Worm (Caenorhabditis elegans): ENCODE results near the gene srz-103.

srz-103 gene

ce11 chrV:16679237-16679636 lies at the start of gene srz-103:
TSS of gene srz-103 (minus strand) at chrV:16679337.
- TF ChIP-seq hmbx-1 (tag; optimal IDR thresholded peaks at IDR 0.05) (no peak), hmg-4 (GFP tag; optimal IDR thresholded peaks at IDR 0.05) (no peak), F13C5.2 (tag; optimal IDR thresholded peaks at IDR 0.05) (no peak), ama-1 (optimal IDR thresholded peaks at IDR 0.05) (no peak), tbx-11 (GFP tag; IDR thresholded peaks at IDR 0.05) (no peak)

- TF ChIP-seq B0310.2 (tag; optimal IDR thresholded peaks at IDR 0.05) (no peak), ceh-13 (GFP tag; optimal IDR thresholded peaks at IDR 0.05) (no peak), hmg-4 (GFP tag; optimal IDR thresholded peaks at IDR 0.05) (no peak)
Measured at ce11 chrV:16728431-16728830, 49.3 kb upstream of the srz-103 start, which contains the start of gene fbxa-127. TSS of gene fbxa-127 (plus strand) at chrV:16728731.

DNA sequence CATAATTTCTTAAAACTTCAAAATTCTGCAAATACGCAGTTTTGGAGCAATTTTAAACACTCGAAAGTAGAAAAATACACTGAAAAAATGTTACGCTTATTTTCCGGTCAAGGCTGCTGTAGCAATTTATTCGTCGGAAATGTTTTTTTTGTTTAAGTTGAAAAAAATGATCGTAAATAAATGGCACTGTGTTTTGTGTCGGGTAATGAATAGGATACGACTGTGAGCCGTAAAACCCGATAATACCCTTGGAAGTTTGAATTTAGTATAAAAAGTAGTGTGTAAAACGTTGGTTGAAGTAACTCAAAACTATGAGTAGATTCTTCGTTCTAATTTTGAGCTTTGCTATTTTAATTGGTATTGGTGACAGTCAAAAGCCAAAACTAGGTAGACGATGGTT lies 47.8 kb upstream of the srz-103 start, which contains the start of gene T25E12.14:
Gene T25E12.14, plus strand, starts transcription at position 301 of the 400 bp plus-strand sequence.
- no peak for TF ChIP-seq ceh-13 (GFP tag; optimal IDR thresholded peaks at IDR 0.05)
- TF ChIP-seq sea-1 (GFP tag; conservative IDR thresholded peaks at IDR 0.05), result no peak
- TF ChIP-seq F13C5.2 (tag; optimal IDR thresholded peaks at IDR 0.05), result no peak
- no peak for TF ChIP-seq aly-1 (tag; optimal IDR thresholded peaks at IDR 0.05)
- no peak for TF ChIP-seq pes-1 (GFP tag; IDR thresholded peaks at IDR 0.05)
- TF ChIP-seq hmg-4 (GFP tag; optimal IDR thresholded peaks at IDR 0.05), result no peak
- TF ChIP-seq ama-1 (optimal IDR thresholded peaks at IDR 0.05), result no peak
- TF ChIP-seq tra-4 (tag; optimal IDR thresholded peaks at IDR 0.05), result no peak

ce11 chrV:16725955-16726354 lies 46.8 kb upstream of the srz-103 start:
- TF ChIP-seq ceh-13 (GFP tag; optimal IDR thresholded peaks at IDR 0.05) (no peak), tbx-11 (GFP tag; IDR thresholded peaks at IDR 0.05) (no peak), hmg-4 (GFP tag; optimal IDR thresholded peaks at IDR 0.05) (no peak), hnd-1 (tag; optimal IDR thresholded peaks at IDR 0.05) (no peak), tra-4 (tag; optimal IDR thresholded peaks at IDR 0.05) (no peak), aly-1 (tag; optimal IDR thresholded peaks at IDR 0.05) (no peak), pes-1 (GFP tag; IDR thresholded peaks at IDR 0.05) (no peak), sea-1 (GFP tag; conservative IDR thresholded peaks at IDR 0.05) (no peak), ets-7 (tag; optimal IDR thresholded peaks at IDR 0.05) (no peak), hmbx-1 (tag; optimal IDR thresholded peaks at IDR 0.05) (no peak), ceh-36 (tag; optimal IDR thresholded peaks at IDR 0.05) (no peak), F13C5.2 (tag; optimal IDR thresholded peaks at IDR 0.05) (no peak), flt-1 (GFP tag; IDR thresholded peaks at IDR 0.05) (no peak), B0310.2 (tag; optimal IDR thresholded peaks at IDR 0.05) (no peak), scrt-1 (GFP tag; IDR thresholded peaks at IDR 0.05) (no peak)

ce11 chrV:16724574-16724973 lies 45.4 kb upstream of the srz-103 start:
- TF ChIP-seq pes-1 (GFP tag; IDR thresholded peaks at IDR 0.05) (no peak), hmbx-1 (tag; optimal IDR thresholded peaks at IDR 0.05) (no peak), hnd-1 (tag; optimal IDR thresholded peaks at IDR 0.05) (no peak), ama-1 (optimal IDR thresholded peaks at IDR 0.05) (no peak), ceh-13 (GFP tag; optimal IDR thresholded peaks at IDR 0.05) (no peak), ceh-36 (tag; optimal IDR thresholded peaks at IDR 0.05) (no peak), B0310.2 (tag; optimal IDR thresholded peaks at IDR 0.05) (no peak), F13C5.2 (tag; optimal IDR thresholded peaks at IDR 0.05) (no peak), ets-7 (tag; optimal IDR thresholded peaks at IDR 0.05) (no peak), tbx-11 (GFP tag; IDR thresholded peaks at IDR 0.05) (no peak), sea-1 (GFP tag; conservative IDR thresholded peaks at IDR 0.05) (no peak), hmg-4 (GFP tag; optimal IDR thresholded peaks at IDR 0.05) (no peak), scrt-1 (GFP tag; IDR thresholded peaks at IDR 0.05) (no peak), tra-4 (tag; optimal IDR thresholded peaks at IDR 0.05) (no peak), flt-1 (GFP tag; IDR thresholded peaks at IDR 0.05) (no peak), aly-1 (tag; optimal IDR thresholded peaks at IDR 0.05) (no peak), tbx-37 (GFP tag; conservative IDR thresholded peaks at IDR 0.05) (no peak)

DNA sequence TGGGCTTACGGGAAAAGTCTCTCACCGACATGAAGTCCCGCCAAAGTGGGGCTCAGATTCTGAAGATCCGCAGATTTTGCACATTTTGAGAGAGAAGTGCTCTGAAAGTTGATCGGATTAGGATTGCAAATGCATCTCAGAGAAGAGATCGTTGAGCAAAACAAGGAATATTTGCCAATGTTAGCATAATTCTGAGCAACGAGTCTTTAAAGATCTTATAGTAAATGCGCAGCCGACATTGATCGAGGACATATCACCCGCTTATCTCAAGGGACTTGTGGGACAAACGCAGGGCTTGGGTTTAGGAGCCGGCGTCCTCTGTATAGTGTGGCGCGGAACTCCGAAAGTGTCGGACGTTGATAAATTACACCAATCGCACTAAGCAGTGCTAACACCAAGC lies 44.6 kb upstream of the srz-103 start, which contains the start of gene nhr-112:
Gene nhr-112, minus strand, starts transcription at position 101 of the 400 bp plus-strand sequence.
- no peak for TF ChIP-seq sea-1 (GFP tag; conservative IDR thresholded peaks at IDR 0.05)
- no peak for TF ChIP-seq ets-7 (tag; optimal IDR thresholded peaks at IDR 0.05)

ce11 chrV:16716574-16716973 lies 37.4 kb upstream of the srz-103 start, which contains the start of gene srh-137:
TSS of gene srh-137 (minus strand) at chrV:16716674.
- TF ChIP-seq ets-7 (tag; optimal IDR thresholded peaks at IDR 0.05) (no peak), hnd-1 (tag; optimal IDR thresholded peaks at IDR 0.05) (no peak), aly-1 (tag; optimal IDR thresholded peaks at IDR 0.05) (no peak), hmg-4 (GFP tag; optimal IDR thresholded peaks at IDR 0.05) (no peak), ceh-13 (GFP tag; optimal IDR thresholded peaks at IDR 0.05) (no peak), sea-1 (GFP tag; conservative IDR thresholded peaks at IDR 0.05) (no peak), flt-1 (GFP tag; IDR thresholded peaks at IDR 0.05) (no peak), tra-4 (tag; optimal IDR thresholded peaks at IDR 0.05) (no peak), hmbx-1 (tag; optimal IDR thresholded peaks at IDR 0.05) (no peak), tbx-11 (GFP tag; IDR thresholded peaks at IDR 0.05) (no peak), ama-1 (optimal IDR thresholded peaks at IDR 0.05) (no peak), B0310.2 (tag; optimal IDR thresholded peaks at IDR 0.05) (no peak), pes-1 (GFP tag; IDR thresholded peaks at IDR 0.05) (no peak), scrt-1 (GFP tag; IDR thresholded peaks at IDR 0.05) (no peak), F13C5.2 (tag; optimal IDR thresholded peaks at IDR 0.05) (no peak), tbx-37 (GFP tag; conservative IDR thresholded peaks at IDR 0.05) (no peak)

- no peak for TF ChIP-seq flt-1 (GFP tag; IDR thresholded peaks at IDR 0.05)
- no peak for TF ChIP-seq tbx-37 (GFP tag; conservative IDR thresholded peaks at IDR 0.05)
- no peak for TF ChIP-seq ceh-36 (tag; optimal IDR thresholded peaks at IDR 0.05)
- no peak for TF ChIP-seq tra-4 (tag; optimal IDR thresholded peaks at IDR 0.05)
- no peak for TF ChIP-seq hnd-1 (tag; optimal IDR thresholded peaks at IDR 0.05)
- TF ChIP-seq hmg-4 (GFP tag; optimal IDR thresholded peaks at IDR 0.05), result no peak
- TF ChIP-seq F13C5.2 (tag; optimal IDR thresholded peaks at IDR 0.05), result no peak
- no peak for TF ChIP-seq sea-1 (GFP tag; conservative IDR thresholded peaks at IDR 0.05)
- TF ChIP-seq ets-7 (tag; optimal IDR thresholded peaks at IDR 0.05), result no peak
- no peak for TF ChIP-seq ceh-13 (GFP tag; optimal IDR thresholded peaks at IDR 0.05)
- no peak for TF ChIP-seq ama-1 (optimal IDR thresholded peaks at IDR 0.05)
- TF ChIP-seq tbx-11 (GFP tag; IDR thresholded peaks at IDR 0.05), result no peak
- no peak for TF ChIP-seq scrt-1 (GFP tag; IDR thresholded peaks at IDR 0.05)
- no peak for TF ChIP-seq B0310.2 (tag; optimal IDR thresholded peaks at IDR 0.05)
- no peak for TF ChIP-seq hmbx-1 (tag; optimal IDR thresholded peaks at IDR 0.05)
- TF ChIP-seq aly-1 (tag; optimal IDR thresholded peaks at IDR 0.05), result no peak
- TF ChIP-seq pes-1 (GFP tag; IDR thresholded peaks at IDR 0.05), result no peak
Measured at ce11 chrV:16713797-16714196, 34.7 kb upstream of the srz-103 start.

Measured in whole organism, early embryonic.